Worm (Caenorhabditis elegans) whole organism, L3 larva: Measurements from ENCODE around the gene sams-4.
A peak's percentile ranks its signal among the peaks of the same experiment; 100 is the strongest.

Source experiments
- R02D3.7 ChIP-seq: fragments of 150-350 bp; optimal IDR thresholded peaks from 2 replicates; lab custom pipeline; 2014; ENCODE audit warnings: missing biosample characterization, missing genetic modification characterization
- ZK546.5 ChIP-seq: sonication (generic microtip); optimal IDR thresholded peaks from 2 replicates; lab custom pipeline; 2017; ENCODE audit warnings: missing biosample characterization, missing genetic modification characterization
- aly-2 ChIP-seq: fragments of 150-350 bp; optimal IDR thresholded peaks from 2 replicates; lab custom pipeline; 2014; ENCODE audit warnings: missing biosample characterization, missing genetic modification characterization
- ceh-16 ChIP-seq: sonication (generic microtip); optimal IDR thresholded peaks from 2 replicates; lab custom pipeline; 2017; ENCODE audit warnings: missing biosample characterization, missing genetic modification characterization
- ceh-28 ChIP-seq: fragments of 150-350 bp; optimal IDR thresholded peaks from 2 replicates; lab custom pipeline; 2014; ENCODE audit warnings: missing biosample characterization, missing genetic modification reagents, missing genetic modification characterization
- ceh-82 ChIP-seq: fragments of 150-350 bp; optimal IDR thresholded peaks from 2 replicates; lab custom pipeline; 2014; ENCODE audit warnings: missing biosample characterization, missing genetic modification characterization
- ceh-9 ChIP-seq: sonication (generic microtip); optimal IDR thresholded peaks from 2 replicates; lab custom pipeline; 2018; ENCODE audit warnings: missing biosample characterization, missing genetic modification characterization
- egl-27 ChIP-seq: sonication (generic microtip); optimal IDR thresholded peaks from 4 replicates; lab custom pipeline; 2017; ENCODE audit warnings: missing biosample characterization, missing genetic modification reagents, missing genetic modification characterization
- elt-3 ChIP-seq, 3 experiments: fragments of 150-350 bp in 1 of 3; sonication (generic microtip) in 2 of 3; optimal IDR thresholded peaks; 2 replicates in 2 of 3; 4 replicates in 1 of 3; lab custom pipeline; 2014 to 2017; ENCODE audit warnings: missing biosample characterization in 3 of 3, missing genetic modification characterization in 3 of 3
- eor-1 ChIP-seq, 2 experiments: fragments of 150-350 bp; optimal IDR thresholded peaks; 2 replicates each; lab custom pipeline; 2014 to 2018; ENCODE audit warnings: missing biosample characterization in 2 of 2, missing genetic modification characterization in 2 of 2
- fkh-10 ChIP-seq: sonication (generic microtip); optimal IDR thresholded peaks from 2 replicates; lab custom pipeline; 2017; ENCODE audit warnings: missing biosample characterization, missing genetic modification reagents, missing genetic modification characterization
- fkh-2 ChIP-seq: fragments of 150-350 bp; optimal IDR thresholded peaks from 2 replicates; lab custom pipeline; 2014; ENCODE audit warnings: missing biosample characterization, missing genetic modification reagents, missing genetic modification characterization
- fos-1 ChIP-seq: fragments of 150-350 bp; optimal IDR thresholded peaks from 2 replicates; lab custom pipeline; 2014; ENCODE audit warnings: missing biosample characterization, missing genetic modification characterization
- jun-1 ChIP-seq: fragments of 150-350 bp; optimal IDR thresholded peaks from 2 replicates; lab custom pipeline; 2014; ENCODE audit warnings: missing biosample characterization, missing genetic modification reagents, missing genetic modification characterization
- lin-15B ChIP-seq: fragments of 150-350 bp; optimal IDR thresholded peaks from 2 replicates; lab custom pipeline; 2014; ENCODE audit warnings: missing biosample characterization, missing genetic modification characterization
- lin-39 ChIP-seq: fragments of 150-350 bp; optimal IDR thresholded peaks from 2 replicates; lab custom pipeline; 2018; ENCODE audit warnings: missing biosample characterization, missing genetic modification reagents, missing genetic modification characterization
- lsy-12 ChIP-seq: sonication (generic microtip); optimal IDR thresholded peaks from 2 replicates; lab custom pipeline; 2016; ENCODE audit warnings: mild to moderate bottlenecking, missing genetic modification characterization, missing compliant biosample characterization
- mdl-1 ChIP-seq: fragments of 150-350 bp; optimal IDR thresholded peaks from 2 replicates; lab custom pipeline; 2014; ENCODE audit warnings: missing biosample characterization, missing genetic modification characterization
- mml-1 ChIP-seq: fragments of 150-350 bp; sonication (generic microtip); optimal IDR thresholded peaks from 3 replicates; lab custom pipeline; 2014; ENCODE audit warnings: missing biosample characterization, missing genetic modification characterization
- nfya-1 ChIP-seq: sonication (generic microtip); optimal IDR thresholded peaks from 2 replicates; lab custom pipeline; 2017; ENCODE audit warnings: missing genetic modification characterization, mild to moderate bottlenecking, missing compliant biosample characterization, antibody characterized with exemption, moderate library complexity; ENCODE audit not compliant: insufficient read depth
- nhr-23 ChIP-seq: fragments of 150-350 bp; optimal IDR thresholded peaks from 2 replicates; lab custom pipeline; 2014; ENCODE audit warnings: missing biosample characterization, missing genetic modification reagents, missing genetic modification characterization
- nhr-237 ChIP-seq: fragments of 150-350 bp; optimal IDR thresholded peaks from 2 replicates; lab custom pipeline; 2014; ENCODE audit warnings: missing biosample characterization, missing genetic modification characterization
- nhr-25 ChIP-seq: sonication (generic microtip); optimal IDR thresholded peaks from 2 replicates; lab custom pipeline; 2017; ENCODE audit warnings: missing biosample characterization, missing genetic modification characterization
- nhr-28 ChIP-seq: fragments of 150-350 bp; optimal IDR thresholded peaks from 2 replicates; lab custom pipeline; 2014; ENCODE audit warnings: missing biosample characterization, missing genetic modification characterization
- nhr-43 ChIP-seq: sonication (generic microtip); optimal IDR thresholded peaks from 2 replicates; lab custom pipeline; 2016; ENCODE audit warnings: mild to moderate bottlenecking, missing genetic modification characterization, missing compliant biosample characterization; ENCODE audit not compliant: poor library complexity, severe bottlenecking
- nhr-67 ChIP-seq: fragments of 150-350 bp; optimal IDR thresholded peaks from 2 replicates; lab custom pipeline; 2014; ENCODE audit warnings: missing biosample characterization, missing genetic modification characterization
- nhr-76 ChIP-seq: fragments of 150-350 bp; sonication (generic microtip); optimal IDR thresholded peaks from 5 replicates; lab custom pipeline; 2014; ENCODE audit warnings: missing biosample characterization, missing genetic modification characterization
- nhr-77 ChIP-seq: fragments of 150-350 bp; optimal IDR thresholded peaks from 2 replicates; lab custom pipeline; 2014; ENCODE audit warnings: missing biosample characterization, missing genetic modification characterization
- pha-4 ChIP-seq: fragments of 150-350 bp; optimal IDR thresholded peaks from 2 replicates; lab custom pipeline; 2014; ENCODE audit warnings: missing biosample characterization, missing genetic modification reagents, missing genetic modification characterization
- pqm-1 ChIP-seq: fragments of 150-350 bp; optimal IDR thresholded peaks from 2 replicates; lab custom pipeline; 2017; ENCODE audit warnings: missing biosample characterization, missing genetic modification characterization, inconsistent platforms
- skn-1 ChIP-seq: fragments of 150-350 bp; optimal IDR thresholded peaks from 2 replicates; lab custom pipeline; 2014; ENCODE audit warnings: missing biosample characterization, missing genetic modification characterization
- tbx-2 ChIP-seq: sonication (generic microtip); optimal IDR thresholded peaks from 2 replicates; lab custom pipeline; 2016; ENCODE audit warnings: mild to moderate bottlenecking, missing genetic modification characterization, missing compliant biosample characterization
- unc-39 ChIP-seq: sonication (generic microtip); optimal IDR thresholded peaks from 4 replicates; lab custom pipeline; 2017; ENCODE audit warnings: missing biosample characterization, missing genetic modification characterization
- unc-62 ChIP-seq: fragments of 150-350 bp; sonication (generic microtip); optimal IDR thresholded peaks from 4 replicates; lab custom pipeline; 2014; ENCODE audit warnings: missing biosample characterization, missing genetic modification reagents, missing genetic modification characterization
- zag-1 ChIP-seq: fragments of 150-350 bp; optimal IDR thresholded peaks from 2 replicates; lab custom pipeline; 2014; ENCODE audit warnings: missing biosample characterization, missing genetic modification characterization
- ztf-4 ChIP-seq: fragments of 150-350 bp; optimal IDR thresholded peaks from 2 replicates; lab custom pipeline; 2014; ENCODE audit warnings: missing biosample characterization, missing genetic modification characterization

sams-4 gene

DNA sequence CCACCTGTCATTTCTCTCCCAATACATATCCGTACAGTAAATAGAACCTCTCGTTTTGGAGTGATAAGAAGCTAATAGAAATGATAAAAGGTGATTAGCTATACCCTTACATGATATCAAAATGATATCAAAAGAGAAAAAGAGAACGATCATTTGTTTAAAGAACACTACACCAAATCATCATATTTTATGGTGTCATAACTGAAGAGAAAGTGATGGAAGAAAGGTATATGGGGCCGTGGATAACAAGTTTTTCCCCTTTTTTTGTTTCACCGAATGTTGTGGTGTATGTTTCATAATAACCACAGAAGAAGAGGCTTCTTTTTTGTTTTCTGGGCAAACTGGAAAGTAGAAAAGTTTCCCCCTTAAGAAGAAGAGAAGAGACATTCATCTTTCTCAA lies 12.0 kb upstream of the sams-4 start:
- TF ChIP-seq elt-3 (tag; optimal IDR thresholded peaks at IDR 0.05; lab: Kevin White, UChicago) (peak in 1 of 3 experiments; percentile 78), nhr-43 (peak; percentile 41), nhr-23 (tag; lab: Kevin White, UChicago) (peak; percentile 72), pqm-1 (tag; lab: Kevin White, UChicago) (no peak), ztf-4 (tag; lab: Kevin White, UChicago) (no peak), lsy-12 (no peak), lin-39 (tag; lab: Kevin White, UChicago) (no peak), R02D3.7 (no peak), ZK546.5 (tag; lab: Kevin White, UChicago) (no peak), nhr-28 (tag; lab: Kevin White, UChicago) (no peak)

ce11 chrIV:5856975-5857374 lies 10.8 kb upstream of the sams-4 start:
- no peak for TF ChIP-seq ceh-82 (tag; lab: Kevin White, UChicago)
- TF ChIP-seq mml-1 (tag; lab: Kevin White, UChicago): no peak
- no peak for TF ChIP-seq ceh-28 (tag; lab: Kevin White, UChicago)
- no peak for TF ChIP-seq nhr-77 (tag; lab: Kevin White, UChicago)
- no peak for TF ChIP-seq ceh-9 (tag; lab: Kevin White, UChicago)
- TF ChIP-seq lsy-12: no peak
- no peak for TF ChIP-seq ceh-16 (tag; lab: Kevin White, UChicago)

ce11 chrIV:5855608-5856007 lies 9.4 kb upstream of the sams-4 start:
- TF ChIP-seq pha-4 (tag; lab: Kevin White, UChicago) (no peak), ceh-16 (tag; lab: Kevin White, UChicago) (no peak), nhr-25 (tag; lab: Kevin White, UChicago) (no peak), eor-1 (tag; optimal IDR thresholded peaks at IDR 0.05; lab: Kevin White, UChicago) (no peak), skn-1 (tag; lab: Kevin White, UChicago) (no peak), ceh-28 (tag; lab: Kevin White, UChicago) (no peak), unc-39 (no peak), fos-1 (tag; lab: Kevin White, UChicago) (no peak), nhr-23 (tag; lab: Kevin White, UChicago) (no peak), nhr-67 (no peak), lin-15B (tag; lab: Kevin White, UChicago) (no peak), nfya-1 (tag; lab: Kevin White, UChicago) (no peak), aly-2 (tag; lab: Kevin White, UChicago) (no peak), zag-1 (tag; lab: Kevin White, UChicago) (no peak), nhr-43 (no peak), tbx-2 (tag; lab: Kevin White, UChicago) (no peak), ZK546.5 (tag; lab: Kevin White, UChicago) (no peak), egl-27 (tag; lab: Kevin White, UChicago) (no peak), nhr-76 (tag; lab: Kevin White, UChicago) (no peak), fkh-2 (no peak)

ce11 chrIV:5850765-5851377 lies 4.7 kb upstream of the sams-4 start:
- no peak for TF ChIP-seq nhr-237 (tag; lab: Kevin White, UChicago)
- no peak for TF ChIP-seq unc-62 (GFP tag; lab: Kevin White, UChicago)
- no peak for TF ChIP-seq tbx-2 (tag; lab: Kevin White, UChicago)
- no peak for TF ChIP-seq ZK546.5 (tag; lab: Kevin White, UChicago)
- TF ChIP-seq nhr-28 (tag; lab: Kevin White, UChicago): no peak
- no peak for TF ChIP-seq pqm-1 (tag; lab: Kevin White, UChicago)
- no peak for TF ChIP-seq ceh-28 (tag; lab: Kevin White, UChicago)
- TF ChIP-seq mml-1 (tag; lab: Kevin White, UChicago): no peak
- no peak for TF ChIP-seq fkh-10
- TF ChIP-seq mdl-1 (tag; lab: Kevin White, UChicago): no peak
- TF ChIP-seq fkh-2: no peak
- no peak for TF ChIP-seq aly-2 (tag; lab: Kevin White, UChicago)
- TF ChIP-seq skn-1 (tag; lab: Kevin White, UChicago): no peak
- no peak for TF ChIP-seq unc-39
- no peak for TF ChIP-seq pha-4 (tag; lab: Kevin White, UChicago)
- no peak for TF ChIP-seq ceh-82 (tag; lab: Kevin White, UChicago)
- no peak for TF ChIP-seq jun-1 (tag; lab: Kevin White, UChicago)
